Fruit fly (Drosophila melanogaster) whole organism, embryonic: ENCODE results near the gene HemK1.

ENCODE experiments used
- Abd-B ChIP-seq: fragments of 200-800 bp; sonication (Bioruptor generic); optimal IDR thresholded peaks from 2 replicates; lab custom pipeline; 2018; ENCODE audit warnings: missing biosample characterization, mild to moderate bottlenecking, missing genetic modification characterization, moderate library complexity
- Atf3 ChIP-seq: fragments of 200-800 bp; sonication (Bioruptor generic); optimal IDR thresholded peaks from 3 replicates; lab custom pipeline; 2016; ENCODE audit warnings: missing biosample characterization, missing genetic modification characterization
- Atf6 ChIP-seq: fragments of 200-800 bp; sonication (Bioruptor generic); IDR thresholded peaks from 2 replicates; pipeline ENCODE4 v1.3.6; 2022; ENCODE audit warnings: missing biosample characterization, missing genetic modification characterization
- Bdp1 ChIP-seq: fragments of 200-800 bp; sonication (Bioruptor generic); optimal IDR thresholded peaks from 3 replicates; lab custom pipeline; 2016; ENCODE audit warnings: missing biosample characterization, missing genetic modification characterization
- CG10147 ChIP-seq: fragments of 200-800 bp; sonication (Bioruptor generic); optimal IDR thresholded peaks from 2 replicates; lab custom pipeline; 2019; ENCODE audit warnings: missing biosample characterization, mild to moderate bottlenecking, missing genetic modification characterization, moderate library complexity
- CG10209 ChIP-seq: fragments of 200-800 bp; sonication (Bioruptor generic); optimal IDR thresholded peaks from 3 replicates; lab custom pipeline; 2017; ENCODE audit warnings: missing biosample characterization, mild to moderate bottlenecking, missing genetic modification characterization, missing genetic modification reagents
- CG10321 ChIP-seq: fragments of 200-800 bp; sonication (Bioruptor generic); IDR thresholded peaks from 2 replicates; pipeline ENCODE4 v1.3.6; 2022; ENCODE audit warnings: missing biosample characterization, missing genetic modification characterization
- CG11560 ChIP-seq: fragments of 200-800 bp; sonication (Bioruptor generic); IDR thresholded peaks from 3 replicates; pipeline ENCODE4 v1.3.6; 2022; ENCODE audit warnings: missing biosample characterization, missing genetic modification characterization
- CG12071 ChIP-seq: fragments of 200-800 bp; sonication (Bioruptor generic); optimal IDR thresholded peaks from 3 replicates; lab custom pipeline; 2018; ENCODE audit warnings: missing biosample characterization, mild to moderate bottlenecking, missing genetic modification characterization
- CG12104 ChIP-seq: fragments of 200-800 bp; sonication (Bioruptor generic); optimal IDR thresholded peaks from 3 replicates; lab custom pipeline; 2016; ENCODE audit warnings: missing biosample characterization, missing genetic modification characterization
- CG13287 ChIP-seq: fragments of 200-800 bp; sonication (Bioruptor generic); IDR thresholded peaks from 2 replicates; pipeline ENCODE4 v1.3.6; 2022; ENCODE audit warnings: missing biosample characterization, missing genetic modification characterization; ENCODE audit not compliant: partially characterized antibody
- CG13624 ChIP-seq: fragments of 200-800 bp; sonication (Bioruptor generic); optimal IDR thresholded peaks from 2 replicates; lab custom pipeline; 2016; ENCODE audit warnings: missing biosample characterization, missing genetic modification characterization
- CG13894 ChIP-seq: fragments of 200-800 bp; sonication (Bioruptor generic); optimal IDR thresholded peaks from 3 replicates; lab custom pipeline; 2018; ENCODE audit warnings: missing biosample characterization, mild to moderate bottlenecking, missing genetic modification characterization, moderate library complexity
- CG15073 ChIP-seq: fragments of 200-800 bp; sonication (Bioruptor generic); optimal IDR thresholded peaks from 2 replicates; lab custom pipeline; 2016; ENCODE audit warnings: missing biosample characterization, missing genetic modification characterization
- CG1603 ChIP-seq: fragments of 200-800 bp; sonication (Bioruptor generic); optimal IDR thresholded peaks from 2 replicates; lab custom pipeline; 2019; ENCODE audit warnings: missing biosample characterization, mild to moderate bottlenecking, missing genetic modification characterization, moderate library complexity
- CG17361 ChIP-seq: fragments of 200-800 bp; sonication (Bioruptor generic); IDR thresholded peaks from 3 replicates; pipeline ENCODE4 v1.3.6; 2022; ENCODE audit warnings: missing biosample characterization, missing genetic modification characterization
- CG17802 ChIP-seq: fragments of 200-800 bp; sonication (Bioruptor generic); optimal IDR thresholded peaks from 2 replicates; lab custom pipeline; 2018; ENCODE audit warnings: missing biosample characterization, mild to moderate bottlenecking, missing genetic modification characterization, moderate library complexity
- CG2129 ChIP-seq: fragments of 200-800 bp; sonication (Bioruptor generic); IDR thresholded peaks from 2 replicates; pipeline ENCODE4 v1.3.6; 2022; ENCODE audit warnings: missing biosample characterization, missing genetic modification characterization; ENCODE audit not compliant: partially characterized antibody
- CG2889 ChIP-seq: fragments of 200-800 bp; sonication (Bioruptor generic); IDR thresholded peaks from 3 replicates; pipeline ENCODE4 v1.3.6; 2022; ENCODE audit warnings: missing biosample characterization, missing genetic modification characterization
- CG3163 ChIP-seq: fragments of 200-800 bp; sonication (Bioruptor generic); optimal IDR thresholded peaks from 3 replicates; lab custom pipeline; 2016; ENCODE audit warnings: missing biosample characterization, missing genetic modification characterization
- CG34224 ChIP-seq: fragments of 200-800 bp; sonication (Bioruptor generic); IDR thresholded peaks from 3 replicates; pipeline ENCODE4 v1.3.6; 2022; ENCODE audit warnings: missing biosample characterization, missing genetic modification characterization; ENCODE audit not compliant: partially characterized antibody
- CG4360 ChIP-seq: fragments of 200-800 bp; sonication (Bioruptor generic); IDR thresholded peaks from 2 replicates; pipeline ENCODE4 v1.3.6; 2022; ENCODE audit warnings: missing biosample characterization, missing genetic modification characterization
- CG4404 ChIP-seq: fragments of 200-800 bp; sonication (Bioruptor generic); IDR thresholded peaks from 2 replicates; pipeline ENCODE4 v1.3.6; 2022; ENCODE audit warnings: missing biosample characterization, missing genetic modification characterization
- CG4424 ChIP-seq: fragments of 200-800 bp; sonication (Bioruptor generic); optimal IDR thresholded peaks from 3 replicates; lab custom pipeline; 2016; ENCODE audit warnings: missing biosample characterization, missing genetic modification characterization
- CG6683 ChIP-seq: fragments of 200-800 bp; sonication (Bioruptor generic); optimal IDR thresholded peaks from 2 replicates; lab custom pipeline; 2017; ENCODE audit warnings: missing biosample characterization, mild to moderate bottlenecking, missing genetic modification characterization, missing genetic modification reagents
- CG7987 ChIP-seq: fragments of 200-800 bp; sonication (Bioruptor generic); optimal IDR thresholded peaks from 2 replicates; lab custom pipeline; 2018; ENCODE audit warnings: missing biosample characterization, mild to moderate bottlenecking, missing genetic modification characterization, moderate library complexity
- CG8944 ChIP-seq: fragments of 200-800 bp; sonication (Bioruptor generic); optimal IDR thresholded peaks from 3 replicates; lab custom pipeline; 2016; ENCODE audit warnings: missing biosample characterization, missing genetic modification characterization
- Chrac-16 ChIP-seq: fragments of 200-800 bp; sonication (Bioruptor generic); optimal IDR thresholded peaks from 3 replicates; lab custom pipeline; 2016; ENCODE audit warnings: missing biosample characterization, missing genetic modification characterization
- CrebB ChIP-seq: fragments of 200-800 bp; sonication (Bioruptor generic); optimal IDR thresholded peaks from 3 replicates; lab custom pipeline; 2018; ENCODE audit warnings: missing biosample characterization, mild to moderate bottlenecking, missing genetic modification characterization
- ERR ChIP-seq: fragments of 200-800 bp; sonication (Bioruptor generic); optimal IDR thresholded peaks from 2 replicates; lab custom pipeline; 2016; ENCODE audit warnings: missing biosample characterization, missing genetic modification characterization
- Fer1 ChIP-seq: fragments of 200-800 bp; sonication (Bioruptor generic); optimal IDR thresholded peaks from 2 replicates; lab custom pipeline; 2017; ENCODE audit warnings: missing biosample characterization, mild to moderate bottlenecking, missing genetic modification characterization
- Hmx ChIP-seq: fragments of 200-800 bp; sonication (Bioruptor generic); optimal IDR thresholded peaks from 2 replicates; lab custom pipeline; 2016; ENCODE audit warnings: missing biosample characterization, missing genetic modification characterization
- Hr3 ChIP-seq: fragments of 200-800 bp; sonication (Bioruptor generic); optimal IDR thresholded peaks from 3 replicates; lab custom pipeline; 2016; ENCODE audit warnings: missing biosample characterization, missing genetic modification characterization
- Max ChIP-seq: fragments of 200-800 bp; sonication (Bioruptor generic); optimal IDR thresholded peaks from 2 replicates; lab custom pipeline; 2016; ENCODE audit warnings: missing biosample characterization, mild to moderate bottlenecking, missing genetic modification characterization
- Med ChIP-seq: fragments of 200-800 bp; sonication (Bioruptor generic); peaks from one replicate; lab custom pipeline; 2016; ENCODE audit warnings: missing biosample characterization, missing genetic modification characterization, mild to moderate bottlenecking, inconsistent platforms, moderate library complexity
- Nf-YA ChIP-seq: fragments of 200-800 bp; sonication (Bioruptor generic); IDR thresholded peaks from 2 replicates; pipeline ENCODE4 v1.3.6; 2022; ENCODE audit warnings: missing biosample characterization, missing genetic modification characterization
- Opbp ChIP-seq: fragments of 200-800 bp; sonication (Bioruptor generic); IDR thresholded peaks from 3 replicates; pipeline ENCODE4 v1.3.6; 2022; ENCODE audit warnings: missing biosample characterization, missing genetic modification characterization; ENCODE audit not compliant: partially characterized antibody
- Six4 ChIP-seq: fragments of 200-800 bp; sonication (Bioruptor generic); optimal IDR thresholded peaks from 2 replicates; lab custom pipeline; 2016; ENCODE audit warnings: missing biosample characterization, missing genetic modification characterization
- Sry-δ ChIP-seq: fragments of 200-800 bp; sonication (Bioruptor generic); optimal IDR thresholded peaks from 2 replicates; lab custom pipeline; 2016; ENCODE audit warnings: missing biosample characterization, missing genetic modification characterization
- Usf ChIP-seq: fragments of 200-800 bp; sonication (Bioruptor generic); optimal IDR thresholded peaks from 2 replicates; lab custom pipeline; 2017; ENCODE audit warnings: missing genotype, missing biosample characterization, missing genetic modification characterization
- ara ChIP-seq: fragments of 200-800 bp; sonication (Bioruptor generic); IDR thresholded peaks from 2 replicates; pipeline ENCODE4 v1.3.6; 2022; ENCODE audit warnings: missing biosample characterization, missing genetic modification characterization
- caup ChIP-seq: fragments of 200-800 bp; sonication (Bioruptor generic); optimal IDR thresholded peaks from 3 replicates; lab custom pipeline; 2017; ENCODE audit warnings: missing biosample characterization, mild to moderate bottlenecking, missing genetic modification characterization, moderate library complexity; ENCODE audit not compliant: severe bottlenecking
- danr ChIP-seq: fragments of 200-800 bp; sonication (Bioruptor generic); IDR thresholded peaks from 2 replicates; pipeline ENCODE4 v1.3.6; 2022; ENCODE audit warnings: missing biosample characterization, missing genetic modification characterization
- dm ChIP-seq: fragments of 200-800 bp; sonication (Bioruptor generic); optimal IDR thresholded peaks from 3 replicates; lab custom pipeline; 2016; ENCODE audit warnings: missing biosample characterization, missing genetic modification characterization
- en ChIP-seq: fragments of 200-800 bp; sonication (Bioruptor generic); optimal IDR thresholded peaks from 2 replicates; lab custom pipeline; 2016; ENCODE audit warnings: missing biosample characterization, missing genetic modification characterization
- fd64A ChIP-seq: fragments of 200-800 bp; sonication (Bioruptor generic); optimal IDR thresholded peaks from 3 replicates; lab custom pipeline; 2018; ENCODE audit warnings: missing biosample characterization, mild to moderate bottlenecking, missing genetic modification characterization
- jing ChIP-seq: fragments of 200-800 bp; sonication (Bioruptor generic); optimal IDR thresholded peaks from 2 replicates; lab custom pipeline; 2018; ENCODE audit warnings: missing biosample characterization, mild to moderate bottlenecking, missing genetic modification characterization
- lmd ChIP-seq: fragments of 200-800 bp; sonication (Bioruptor generic); IDR thresholded peaks from 2 replicates; pipeline ENCODE4 v1.3.6; 2022; ENCODE audit warnings: missing biosample characterization, missing genetic modification characterization
- nom ChIP-seq: fragments of 200-800 bp; sonication (Bioruptor generic); optimal IDR thresholded peaks from 2 replicates; lab custom pipeline; 2017; ENCODE audit warnings: missing biosample characterization, missing genetic modification characterization, mild to moderate bottlenecking, moderate library complexity, missing genetic modification reagents
- sqz ChIP-seq: fragments of 200-800 bp; sonication (Bioruptor generic); optimal IDR thresholded peaks from 3 replicates; lab custom pipeline; 2018; ENCODE audit warnings: missing biosample characterization, mild to moderate bottlenecking, missing genetic modification characterization

Gene HemK1

DNA sequence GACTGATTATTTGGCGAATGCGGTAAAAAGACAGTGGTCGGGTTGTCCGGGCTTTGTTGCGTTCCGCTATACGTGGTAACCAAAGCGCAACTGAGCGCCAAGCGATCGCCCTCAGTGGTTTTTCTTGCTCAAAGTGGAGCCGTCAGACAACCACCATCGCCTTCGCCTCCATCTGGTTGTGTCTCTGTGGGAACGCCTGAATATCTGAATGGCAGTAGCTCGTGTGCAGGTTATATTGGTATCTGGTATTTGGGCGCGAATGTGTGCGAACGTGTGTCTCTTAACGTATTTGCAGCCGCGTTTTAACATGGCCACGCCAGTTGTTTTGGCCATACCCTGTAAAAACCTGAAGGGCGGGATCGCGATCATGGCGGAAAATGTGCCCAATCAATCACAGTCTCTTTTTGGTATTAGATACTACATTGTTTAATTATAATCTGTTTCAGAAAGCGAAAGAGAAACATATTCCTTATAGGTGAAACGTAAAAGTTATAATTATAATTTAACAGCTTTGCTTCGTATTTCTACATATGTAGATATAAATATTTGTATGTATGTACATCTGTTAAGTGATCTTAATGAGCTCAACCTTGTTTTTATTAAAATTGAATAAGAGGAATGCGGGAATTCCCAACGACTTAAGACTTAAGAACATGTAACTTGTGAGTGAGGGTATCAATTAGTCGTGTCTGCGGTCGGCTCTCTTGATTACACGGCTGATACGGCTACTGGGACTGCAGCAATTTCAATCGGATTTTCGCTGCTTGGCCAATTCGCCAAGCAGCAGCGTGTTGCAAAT is 4.7 kb upstream of the HemK1 start (continued):
- TF ChIP-seq CG12071 (GFP tag; lab: Kevin White, UChicago) (no peak), CG13894 (tag; lab: Kevin White, UChicago) (no peak), Sry-δ (GFP tag; lab: Kevin White, UChicago) (no peak), Opbp (GFP tag; lab: Robert Waterston, UW) (0 out of 3 replicates have a peak, but pooled peaks have one; percentile 25), danr (GFP tag; lab: Robert Waterston, UW) (no peak), CG3163 (no peak), Usf (GFP tag; lab: Kevin White, UChicago) (no peak), jing (GFP tag; lab: Kevin White, UChicago) (no peak), CG15073 (GFP tag; lab: Kevin White, UChicago) (no peak), CG10321 (GFP tag; lab: Robert Waterston, UW) (no peak), CG10147 (GFP tag; lab: Kevin White, UChicago) (peak; percentile 34), nom (no peak), CG4404 (no peak), Bdp1 (GFP tag; lab: Kevin White, UChicago) (no peak), ara (GFP tag; lab: Robert Waterston, UW) (no peak), Atf3 (GFP tag; lab: Kevin White, UChicago) (no peak), CG8944 (GFP tag; lab: Kevin White, UChicago) (no peak), en (no peak), ERR (no peak), CG12104 (GFP tag; lab: Kevin White, UChicago) (no peak), CG4360 (GFP tag; lab: Robert Waterston, UW) (no peak), fd64A (no peak), Abd-B (GFP tag; lab: Kevin White, UChicago) (no peak), CG2129 (GFP tag; lab: Robert Waterston, UW) (no peak), Chrac-16 (GFP tag; lab: Kevin White, UChicago) (no peak), Fer1 (GFP tag; lab: Kevin White, UChicago) (no peak), CG1603 (no peak), CG13287 (GFP tag; lab: Robert Waterston, UW) (peak; percentile 38; the same call in 1 of the 2 replicates), CrebB (tag; lab: Kevin White, UChicago) (no peak), CG17802 (no peak), Med (GFP tag; lab: Kevin White, UChicago) (peak; percentile 68), CG2889 (GFP tag; lab: Robert Waterston, UW) (no peak), Six4 (no peak), dm (no peak), sqz (no peak), lmd (GFP tag; lab: Robert Waterston, UW) (0 out of 2 replicates have a peak, but pooled peaks have one; percentile 14), CG6683 (GFP tag; lab: Kevin White, UChicago) (no peak), CG17361 (GFP tag; lab: Robert Waterston, UW) (no peak), CG4424 (GFP tag; lab: Kevin White, UChicago) (no peak), CG34224 (GFP tag; lab: Robert Waterston, UW) (no peak), Hmx (no peak), Max (GFP tag; lab: Kevin White, UChicago) (no peak), Hr3 (no peak), CG7987 (no peak), Nf-YA (GFP tag; lab: Robert Waterston, UW) (no peak), CG13624 (GFP tag; lab: Kevin White, UChicago) (no peak), caup (GFP tag; lab: Kevin White, UChicago) (no peak), CG11560 (tag; lab: Robert Waterston, UW) (no peak), Atf6 (GFP tag; lab: Robert Waterston, UW) (no peak), CG10209 (GFP tag; lab: Kevin White, UChicago) (no peak)
